Worm (Caenorhabditis elegans) whole organism, early embryonic: ENCODE results near the gene T05A8.2.

ENCODE experiments used
- aly-1 ChIP-seq: sonication (generic microtip); optimal IDR thresholded peaks from 2 replicates; lab custom pipeline; 2016; ENCODE audit warnings: missing genetic modification characterization, missing compliant biosample characterization
- ama-1 ChIP-seq: fragments of 150-350 bp; optimal IDR thresholded peaks from 2 replicates; lab custom pipeline; 2014
- hnd-1 ChIP-seq: sonication (generic microtip); optimal IDR thresholded peaks from 2 replicates; lab custom pipeline; 2016; ENCODE audit warnings: missing genetic modification characterization, missing compliant biosample characterization
- sea-1 ChIP-seq: fragments of 200-800 bp; sonication (Bioruptor generic); conservative IDR thresholded peaks from 2 replicates; pipeline ENCODE4 v1.3.6; 2022; ENCODE audit warnings: missing genetic modification characterization, missing compliant biosample characterization

ce11 chrII:2665606-2666005 is 45.2 kb downstream of the T05A8.2 start, which contains the start of gene F22E5.22:
- TF ChIP-seq aly-1 (tag; lab: Kevin White, UChicago) = no peak
- TF ChIP-seq sea-1 (GFP tag; lab: Robert Waterston, UW) = no peak
- no peak for TF ChIP-seq ama-1
- TF ChIP-seq hnd-1 (tag; lab: Kevin White, UChicago) = no peak
